Worm (Caenorhabditis elegans): Measurements from ENCODE around the gene usp-14.

Gene usp-14

ce11 chrII:14522037-14522436 lies 33.5 kb upstream of the usp-14 start, which contains the start of gene btb-19 (continued):
- TF ChIP-seq F57A8.1 (GFP tag; optimal IDR thresholded peaks at IDR 0.05) (no peak), unc-130 (GFP tag; optimal IDR thresholded peaks at IDR 0.05) (no peak), T07F8.4 (tag; optimal IDR thresholded peaks at IDR 0.05) (no peak), tbx-9 (tag; optimal IDR thresholded peaks at IDR 0.05; ENCODE audit: borderline replicate concordance) (no peak)

ce11 chrII:14515017-14515416 lies 26.5 kb upstream of the usp-14 start, which contains the start of gene K10H10.9:
Gene K10H10.9, minus strand, starts transcription at chrII:14515117.
- TF ChIP-seq ceh-91 (GFP tag; IDR thresholded peaks at IDR 0.05), result no peak
- TF ChIP-seq nhr-27 (tag; optimal IDR thresholded peaks at IDR 0.05), result no peak
- no peak for TF ChIP-seq unc-62 (GFP tag; optimal IDR thresholded peaks at IDR 0.05)
- TF ChIP-seq F33H1.4 (GFP tag; IDR thresholded peaks at IDR 0.05), result no peak
- TF ChIP-seq ceh-58 (GFP tag; IDR thresholded peaks at IDR 0.05), result no peak
- no peak for TF ChIP-seq T26A5.8 (tag; optimal IDR thresholded peaks at IDR 0.05)

- TF ChIP-seq xnd-1 (tag; optimal IDR thresholded peaks at IDR 0.05) (no peak), ztf-18 (tag; optimal IDR thresholded peaks at IDR 0.05) (no peak), F22D6.2 (tag; optimal IDR thresholded peaks at IDR 0.05) (no peak), nfya-1 (tag; optimal IDR thresholded peaks at IDR 0.05; ENCODE audit: borderline replicate concordance, insufficient read depth) (no peak), ztf-28 (GFP tag; IDR thresholded peaks at IDR 0.05) (no peak), pbrm-1 (GFP tag; IDR thresholded peaks at IDR 0.05) (no peak), T07F8.4 (tag; optimal IDR thresholded peaks at IDR 0.05) (no peak), nhr-90 (tag; optimal IDR thresholded peaks at IDR 0.05) (no peak), T26A5.8 (tag; optimal IDR thresholded peaks at IDR 0.05) (no peak)
These were observed 22.7 kb upstream of the usp-14 start, which contains the start of gene K10H10.13 for ce11 chrII:14511189-14511588. Gene K10H10.13, minus strand, starts transcription at chrII:14511289.

- TF ChIP-seq nhr-80 (tag; optimal IDR thresholded peaks at IDR 0.05), result peak; percentile 5
- no peak for TF ChIP-seq zfh-2 (GFP tag; conservative IDR thresholded peaks at IDR 0.05)
These were observed 21.7 kb upstream of the usp-14 start for ce11 chrII:14510162-14510561.

- no peak for TF ChIP-seq him-1 (tag; optimal IDR thresholded peaks at IDR 0.05)
These were observed 19.1 kb upstream of the usp-14 start, which contains the start of the genes K10H10.7 and K10H10.10 for ce11 chrII:14507563-14507962. Gene K10H10.7, minus strand, starts transcription at chrII:14507663. Gene K10H10.10, plus strand, starts transcription at chrII:14507766.

- TF ChIP-seq snpc-1.1 (tag; optimal IDR thresholded peaks at IDR 0.05; ENCODE audit: insufficient read depth) (no peak), K11D2.4 (GFP tag; IDR thresholded peaks at IDR 0.05) (no peak), akir-1 (GFP tag; optimal IDR thresholded peaks at IDR 0.05) (no peak), hmg-1.2 (GFP tag; IDR thresholded peaks at IDR 0.05) (no peak), aptf-3 (GFP tag; IDR thresholded peaks at IDR 0.05) (no peak), F39B2.1 (GFP tag; IDR thresholded peaks at IDR 0.05) (no peak), F49E8.2 (tag; optimal IDR thresholded peaks at IDR 0.05; ENCODE audit: insufficient read depth) (no peak), mxl-1 (tag; optimal IDR thresholded peaks at IDR 0.05) (no peak)
These were observed 17.8 kb upstream of the usp-14 start, which contains the start of gene K10H10.12 for ce11 chrII:14506245-14506644. Gene K10H10.12, minus strand, starts transcription at chrII:14506345.

- TF ChIP-seq F33H1.4 (GFP tag; IDR thresholded peaks at IDR 0.05), result no peak
- TF ChIP-seq hmg-1.2 (GFP tag; IDR thresholded peaks at IDR 0.05), result peak; percentile 42; the same call in 1 of the 2 replicates
- no peak for TF ChIP-seq K11D2.4 (GFP tag; IDR thresholded peaks at IDR 0.05)
- no peak for TF ChIP-seq nfya-2 (GFP tag; IDR thresholded peaks at IDR 0.05)
- TF ChIP-seq pha-4 (tag; optimal IDR thresholded peaks at IDR 0.05), result no peak
These were observed 14.5 kb upstream of the usp-14 start, which contains the start of gene K10H10.6 for ce11 chrII:14502997-14503396. Gene K10H10.6, plus strand, starts transcription at chrII:14503297.

Data from whole organism, young adult.